Fruit fly (Drosophila melanogaster): ENCODE results near the gene CG1801.

DNA sequence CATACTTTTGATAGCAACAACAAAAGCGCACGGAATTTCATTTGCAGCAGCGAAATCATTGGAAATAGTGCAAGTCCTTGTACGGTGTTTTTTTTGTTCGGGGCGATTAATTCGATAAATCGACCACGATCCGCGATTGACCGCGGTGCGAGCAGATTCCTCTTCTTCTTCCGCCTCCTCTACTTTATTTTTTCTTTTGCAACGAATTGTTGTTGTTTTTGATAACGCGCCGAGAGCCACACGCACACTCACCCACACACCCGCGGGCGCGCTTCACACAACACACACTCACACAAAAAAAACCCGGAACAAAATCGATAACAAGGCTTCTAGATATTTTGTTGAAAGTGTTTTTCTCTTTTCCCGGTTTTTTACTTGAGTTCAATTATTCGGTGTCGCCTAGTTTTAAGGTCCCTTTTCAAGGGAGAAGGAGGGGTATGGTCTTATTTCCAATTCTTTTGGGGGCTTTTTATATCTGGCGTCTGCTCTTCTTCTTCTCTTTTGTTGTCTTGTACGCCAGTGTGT, 5.9 kb upstream of the CG1801 start:
- TF ChIP-seq Sin3A (optimal IDR thresholded peaks at IDR 0.05) = no peak
- no peak for TF ChIP-seq insv (optimal IDR thresholded peaks at IDR 0.05)
- TF ChIP-seq h (optimal IDR thresholded peaks at IDR 0.05) = no peak
- no peak for TF ChIP-seq Myc (optimal IDR thresholded peaks at IDR 0.05)
